Fruit fly (Drosophila melanogaster) whole organism, wandering third instar larva: ENCODE results near the gene Teh1.

Experiments used
- Hr78 ChIP-seq: fragments of >200 bp; optimal IDR thresholded peaks from 2 replicates; lab custom pipeline; 2017; ENCODE audit warnings: missing biosample characterization, missing genetic modification characterization
- Jra ChIP-seq: sonication (Bioruptor generic); optimal IDR thresholded peaks from 2 replicates; lab custom pipeline; 2016; ENCODE audit warnings: missing biosample characterization, missing genetic modification characterization
- Myc ChIP-seq: fragments of >200 bp; optimal IDR thresholded peaks from 2 replicates; lab custom pipeline; 2017
- Sp1 ChIP-seq: fragments of 200-800 bp; sonication (Bioruptor generic); optimal IDR thresholded peaks from 3 replicates; lab custom pipeline; 2019; ENCODE audit warnings: missing biosample characterization, mild to moderate bottlenecking, missing genetic modification characterization, moderate library complexity
- ey ChIP-seq: fragments of 200-800 bp; sonication (Bioruptor generic); optimal IDR thresholded peaks from 2 replicates; lab custom pipeline; 2016; ENCODE audit warnings: missing biosample characterization, missing genetic modification characterization
- psq ChIP-seq: fragments of 200-800 bp; sonication (Bioruptor generic); optimal IDR thresholded peaks from 3 replicates; lab custom pipeline; 2017; ENCODE audit warnings: missing biosample characterization, mild to moderate bottlenecking, missing genetic modification characterization, moderate library complexity
- usp ChIP-seq: fragments of >200 bp; optimal IDR thresholded peaks from 2 replicates; lab custom pipeline; 2017; ENCODE audit warnings: missing biosample characterization, missing genetic modification characterization

- TF ChIP-seq Myc (lab: Kevin White, UChicago) (no peak), usp (GFP tag; lab: Kevin White, UChicago) (no peak), Hr78 (GFP tag; lab: Kevin White, UChicago) (no peak), Sp1 (GFP tag; lab: Kevin White, UChicago) (no peak), ey (no peak), Jra (no peak), psq (GFP tag; lab: Kevin White, UChicago) (no peak)
Measured at dm6 chr3R:9910129-9910528, 42.2 kb upstream of the Teh1 start.
